Worm (Caenorhabditis elegans) whole organism, mixed stage, embryonic: ENCODE results near the gene cdf-2.

Experiments
- M03D4.4 ChIP-seq: sonication (generic microtip); optimal IDR thresholded peaks from 2 replicates; lab custom pipeline; 2017; ENCODE audit warnings: mild to moderate bottlenecking, missing genetic modification characterization, missing compliant biosample characterization
- blmp-1 ChIP-seq: fragments of 150-350 bp; optimal IDR thresholded peaks from 2 replicates; lab custom pipeline; 2014; ENCODE audit warnings: missing biosample characterization, missing genetic modification characterization
- ceh-39 ChIP-seq: fragments of 150-350 bp; optimal IDR thresholded peaks from 2 replicates; lab custom pipeline; 2014; ENCODE audit warnings: missing biosample characterization, missing genetic modification characterization
- hlh-1 ChIP-seq: fragments of 150-350 bp; optimal IDR thresholded peaks from 2 replicates; lab custom pipeline; 2014; ENCODE audit warnings: missing biosample characterization, missing genetic modification reagents, missing genetic modification characterization
- mab-5 ChIP-seq: fragments of 150-350 bp; optimal IDR thresholded peaks from 2 replicates; lab custom pipeline; 2014; ENCODE audit warnings: missing biosample characterization, missing genetic modification characterization
- nhr-12 ChIP-seq: fragments of 150-350 bp; optimal IDR thresholded peaks from 2 replicates; lab custom pipeline; 2014; ENCODE audit warnings: missing biosample characterization, missing genetic modification characterization
- nhr-28 ChIP-seq: fragments of 150-350 bp; optimal IDR thresholded peaks from 2 replicates; lab custom pipeline; 2014; ENCODE audit warnings: missing biosample characterization, missing genetic modification characterization
- snpc-4 ChIP-seq: fragments of 150-350 bp; optimal IDR thresholded peaks from 2 replicates; lab custom pipeline; 2014; ENCODE audit warnings: missing biosample characterization, missing genetic modification characterization
- sptf-1 ChIP-seq: sonication (generic microtip); optimal IDR thresholded peaks from 2 replicates; lab custom pipeline; 2017; ENCODE audit warnings: mild to moderate bottlenecking, missing genetic modification characterization, moderate library complexity, missing compliant biosample characterization

- TF ChIP-seq hlh-1 (tag; lab: Kevin White, UChicago) (peak; percentile 53), blmp-1 (no peak), nhr-12 (no peak), nhr-28 (no peak), ceh-39 (tag; lab: Kevin White, UChicago) (no peak), M03D4.4 (tag; lab: Kevin White, UChicago) (peak; percentile 82), sptf-1 (tag; lab: Kevin White, UChicago) (peak; percentile 73), snpc-4 (tag; lab: Kevin White, UChicago) (no peak), mab-5 (tag; lab: Kevin White, UChicago) (no peak)
Measured at ce11 chrX:12458021-12458420, 8.7 kb downstream of the cdf-2 start.
